Fruit fly (Drosophila melanogaster) S2 (cell line): ENCODE data around the gene CG7903.
A peak's percentile ranks its signal among the peaks of the same experiment; 100 is the strongest.

ENCODE experiments used
- CG8478 ChIP-seq: fragments of >200 bp; optimal IDR thresholded peaks from 2 replicates; lab custom pipeline; 2018
- CTCF ChIP-seq, 2 experiments: fragments of >200 bp; optimal IDR thresholded peaks; 2 replicates each; lab custom pipeline; 2018

DNA sequence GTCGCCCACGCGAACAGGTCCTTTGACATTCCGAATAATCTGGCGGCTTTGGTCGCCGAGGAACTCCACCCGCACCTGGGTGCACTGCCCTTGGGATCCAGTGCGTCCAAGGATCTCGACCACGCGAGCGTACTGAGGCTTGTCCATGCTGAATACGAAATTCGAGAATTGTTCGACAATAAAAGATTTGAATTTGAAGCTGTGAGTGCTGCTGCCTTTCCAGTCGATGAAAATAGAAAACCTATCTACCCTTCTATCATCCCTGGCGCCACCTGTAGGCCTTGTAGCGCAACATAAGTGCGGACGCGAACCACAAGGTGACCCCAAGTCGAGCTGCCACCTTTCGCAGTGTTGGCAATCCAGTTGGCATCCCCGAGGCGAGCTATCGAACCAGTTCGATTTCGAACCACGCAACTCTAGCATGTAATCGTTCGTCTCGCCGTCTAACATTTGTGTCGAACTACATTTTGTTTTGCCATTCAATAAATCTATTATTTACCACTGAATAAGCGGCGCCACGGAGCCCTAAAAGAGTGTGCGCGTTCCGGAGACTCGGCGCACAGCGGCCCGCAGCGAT lies 27.5 kb upstream of the CG7903 start, which contains the start of the genes RpS28a and Axn:
- TF ChIP-seq CG8478 (no peak), CTCF (optimal IDR thresholded peaks at IDR 0.05; lab: Kevin White, UChicago) (peak; percentile 99 to 100)
